Worm (Caenorhabditis elegans): ENCODE results near the gene F17H10.4.

F17H10.4 gene

ce11 chrX:13121104-13121503, 5.2 kb downstream of the F17H10.4 start (continued):
- peak; percentile 38 for TF ChIP-seq mel-28 (tag; optimal IDR thresholded peaks at IDR 0.05; ENCODE audit: borderline replicate concordance)
- peak; percentile 81 for TF ChIP-seq ztf-26 (tag; optimal IDR thresholded peaks at IDR 0.05)
- TF ChIP-seq T07F8.4 (tag; optimal IDR thresholded peaks at IDR 0.05) = peak; percentile 52
- TF ChIP-seq F52B5.7 (tag; optimal IDR thresholded peaks at IDR 0.05) = peak; percentile 77
- peak; percentile 65; the same call in 1 of the 2 replicates for TF ChIP-seq rcor-1 (GFP tag; IDR thresholded peaks at IDR 0.05)
- TF ChIP-seq unc-62 (GFP tag; optimal IDR thresholded peaks at IDR 0.05) = no peak
- peak; percentile 56 to 73 for TF ChIP-seq let-607 (tag; optimal IDR thresholded peaks at IDR 0.05)
- TF ChIP-seq Y56A3A.18 (GFP tag; IDR thresholded peaks at IDR 0.05) = peak; percentile 82
- TF ChIP-seq F57C9.4 (tag; optimal IDR thresholded peaks at IDR 0.05) = no peak
- TF ChIP-seq bed-1 (GFP tag; IDR thresholded peaks at IDR 0.05) = no peak
- TF ChIP-seq ceh-100 (GFP tag; IDR thresholded peaks at IDR 0.05) = peak; percentile 58; the same call in 1 of the 2 replicates
- no peak for TF ChIP-seq nhr-179 (tag; optimal IDR thresholded peaks at IDR 0.05)
- peak; percentile 95 for TF ChIP-seq pbrm-1 (GFP tag; IDR thresholded peaks at IDR 0.05)
- 0 out of 2 replicates have a peak, but pooled peaks have one; percentile 61 for TF ChIP-seq sea-2 (GFP tag; IDR thresholded peaks at IDR 0.05)
- TF ChIP-seq madf-10 (tag; optimal IDR thresholded peaks at IDR 0.05) = peak; percentile 46
- TF ChIP-seq F33H1.4 (GFP tag; IDR thresholded peaks at IDR 0.05) = no peak
- no peak for TF ChIP-seq pha-4 (tag; optimal IDR thresholded peaks at IDR 0.05)
- no peak for TF ChIP-seq C17E4.6 (GFP tag; IDR thresholded peaks at IDR 0.05)
- TF ChIP-seq hsf-1 (GFP tag; IDR thresholded peaks at IDR 0.05) = 0 out of 2 replicates have a peak, but pooled peaks have one; percentile 23
- TF ChIP-seq lin-40 (tag; optimal IDR thresholded peaks at IDR 0.05) = peak; percentile 83
- TF ChIP-seq K12H6.12 (tag; optimal IDR thresholded peaks at IDR 0.05) = peak; percentile 76
- no peak for TF ChIP-seq F39B2.1 (GFP tag; IDR thresholded peaks at IDR 0.05)
- peak; percentile 47 for TF ChIP-seq akir-1 (GFP tag; optimal IDR thresholded peaks at IDR 0.05)
- peak; percentile 66; the same call in 1 of the 2 replicates for TF ChIP-seq bed-2 (GFP tag; IDR thresholded peaks at IDR 0.05)
- TF ChIP-seq egrh-3 (GFP tag; IDR thresholded peaks at IDR 0.05) = peak; percentile 38; the same call in 1 of the 2 replicates
- no peak for TF ChIP-seq athp-1 (tag; optimal IDR thresholded peaks at IDR 0.05)
- no peak for TF ChIP-seq zfh-2 (GFP tag; conservative IDR thresholded peaks at IDR 0.05)
- peak; percentile 91 for TF ChIP-seq egl-44 (GFP tag; IDR thresholded peaks at IDR 0.05)
- peak; percentile 75 for TF ChIP-seq attf-5 (GFP tag; optimal IDR thresholded peaks at IDR 0.05)
- no peak for TF ChIP-seq nfya-1 (tag; optimal IDR thresholded peaks at IDR 0.05; ENCODE audit: borderline replicate concordance, insufficient read depth)
- peak; percentile 58 for TF ChIP-seq nhr-27 (tag; optimal IDR thresholded peaks at IDR 0.05)
- TF ChIP-seq nhr-120 (GFP tag; IDR thresholded peaks at IDR 0.05) = no peak
- peak; percentile 72; the same call in 1 of the 2 replicates for TF ChIP-seq Y53F4B.3 (GFP tag; IDR thresholded peaks at IDR 0.05)
- peak; percentile 92 for TF ChIP-seq snpc-1.3 (tag; optimal IDR thresholded peaks at IDR 0.05; ENCODE audit: insufficient read depth)
- TF ChIP-seq unc-130 (GFP tag; optimal IDR thresholded peaks at IDR 0.05) = peak; percentile 41
- peak; percentile 84 for TF ChIP-seq T26A5.8 (tag; optimal IDR thresholded peaks at IDR 0.05)
- peak; percentile 84 for TF ChIP-seq ets-4 (GFP tag; optimal IDR thresholded peaks at IDR 0.05)
- peak; percentile 45; the same call in 1 of the 2 replicates for TF ChIP-seq ekl-4 (GFP tag; IDR thresholded peaks at IDR 0.05)
- no peak for TF ChIP-seq ceh-91 (GFP tag; IDR thresholded peaks at IDR 0.05)
- no peak for TF ChIP-seq F55B11.4 (tag; optimal IDR thresholded peaks at IDR 0.05; ENCODE audit: borderline replicate concordance, insufficient read depth)
- TF ChIP-seq snpc-3.4 (tag; optimal IDR thresholded peaks at IDR 0.05) = peak; percentile 75
- TF ChIP-seq madf-6 (GFP tag; IDR thresholded peaks at IDR 0.05) = no peak
- TF ChIP-seq B0035.1 (tag; optimal IDR thresholded peaks at IDR 0.05) = no peak
- TF ChIP-seq F10E7.11 (tag; optimal IDR thresholded peaks at IDR 0.05) = peak; percentile 88
- TF ChIP-seq madf-3 (GFP tag; IDR thresholded peaks at IDR 0.05) = peak; percentile 75
- TF ChIP-seq tlf-1 (GFP tag; optimal IDR thresholded peaks at IDR 0.05) = peak; percentile 48
- peak; percentile 41 for TF ChIP-seq nhr-80 (tag; optimal IDR thresholded peaks at IDR 0.05)
- peak; percentile 68 for TF ChIP-seq repo-1 (tag; optimal IDR thresholded peaks at IDR 0.05)
